Fruit fly (Drosophila melanogaster): ENCODE measurements around the gene CG12692.

Gene CG12692

dm6 chrX:4262661-4263060 lies 39.5 kb downstream of the CG12692 start (continued):
- TF ChIP-seq pnt (GFP tag; optimal IDR thresholded peaks at IDR 0.05) (peak; percentile 35), Sox102F (GFP tag; optimal IDR thresholded peaks at IDR 0.05) (peak; percentile 41), mirr (GFP tag; optimal IDR thresholded peaks at IDR 0.05) (no peak), bigmax (GFP tag; optimal IDR thresholded peaks at IDR 0.05) (no peak), CG4617 (GFP tag; optimal IDR thresholded peaks at IDR 0.05; ENCODE audit: borderline replicate concordance) (no peak), CG17829 (tag; optimal IDR thresholded peaks at IDR 0.05) (no peak), HLHmδ (GFP tag; optimal IDR thresholded peaks at IDR 0.05) (no peak), CG8359 (GFP tag; optimal IDR thresholded peaks at IDR 0.05; ENCODE audit: borderline replicate concordance) (no peak), CG1603 (tag; optimal IDR thresholded peaks at IDR 0.05) (peak; percentile 75), hbn (GFP tag; IDR thresholded peaks at IDR 0.05; ENCODE audit: partially characterized antibody) (no peak), CkIIα-i1 (GFP tag; IDR thresholded peaks at IDR 0.05) (no peak), hb (GFP tag; IDR thresholded peaks at IDR 0.05; ENCODE audit: partially characterized antibody) (no peak), en (GFP tag; optimal IDR thresholded peaks at IDR 0.05) (no peak), sob (GFP tag; IDR thresholded peaks at IDR 0.05) (0 out of 2 replicates have a peak, but pooled peaks have one; percentile 49), MBD-R2 (GFP tag; IDR thresholded peaks at IDR 0.05) (0 out of 2 replicates have a peak, but pooled peaks have one; percentile 22), CG32767 (GFP tag; IDR thresholded peaks at IDR 0.05) (no peak), CG12299 (tag; optimal IDR thresholded peaks at IDR 0.05) (peak; percentile 2), CG14667 (GFP tag; IDR thresholded peaks at IDR 0.05) (no peak), Deaf1 (tag; optimal IDR thresholded peaks at IDR 0.05) (peak; percentile 7), z (GFP tag; IDR thresholded peaks at IDR 0.05) (no peak), Nf-YA (GFP tag; IDR thresholded peaks at IDR 0.05) (no peak), danr (GFP tag; IDR thresholded peaks at IDR 0.05) (0 out of 2 replicates have a peak, but pooled peaks have one; percentile 7), vfl (GFP tag; optimal IDR thresholded peaks at IDR 0.05) (no peak), CG11723 (GFP tag; optimal IDR thresholded peaks at IDR 0.05) (no peak), CG15073 (GFP tag; optimal IDR thresholded peaks at IDR 0.05) (no peak), CG1602 (GFP tag; optimal IDR thresholded peaks at IDR 0.05) (no peak), dm (GFP tag; optimal IDR thresholded peaks at IDR 0.05) (no peak), Lpt (GFP tag; optimal IDR thresholded peaks at IDR 0.05) (no peak), CG9797 (GFP tag; optimal IDR thresholded peaks at IDR 0.05) (no peak), Hr51 (GFP tag; optimal IDR thresholded peaks at IDR 0.05) (peak in 1 of 2 experiments; percentile 38), gro (GFP tag; optimal IDR thresholded peaks at IDR 0.05) (no peak), Meics (GFP tag; optimal IDR thresholded peaks at IDR 0.05) (peak; percentile 65), Lim3 (GFP tag; IDR thresholded peaks at IDR 0.05) (no peak), Taf1 (GFP tag; IDR thresholded peaks at IDR 0.05) (no peak; the same call in 1 of the 2 replicates), Neu2 (GFP tag; optimal IDR thresholded peaks at IDR 0.05; ENCODE audit: borderline replicate concordance) (no peak), CG15514 (GFP tag; optimal IDR thresholded peaks at IDR 0.05) (peak; percentile 36), CG1529 (GFP tag; optimal IDR thresholded peaks at IDR 0.05) (peak; percentile 22), abd-A (tag; optimal IDR thresholded peaks at IDR 0.05) (peak; percentile 57), CG2199 (GFP tag; IDR thresholded peaks at IDR 0.05) (no peak), CG2202 (tag; optimal IDR thresholded peaks at IDR 0.05) (no peak), CG9609 (GFP tag; optimal IDR thresholded peaks at IDR 0.05) (peak; percentile 16), sisA (GFP tag; IDR thresholded peaks at IDR 0.05) (peak; percentile 57), CG7786 (GFP tag; optimal IDR thresholded peaks at IDR 0.05) (peak; percentile 36), CG18262 (tag; optimal IDR thresholded peaks at IDR 0.05) (peak; percentile 43), ap (GFP tag; IDR thresholded peaks at IDR 0.05) (no peak), Hmx (GFP tag; optimal IDR thresholded peaks at IDR 0.05) (no peak), maf-S (GFP tag; optimal IDR thresholded peaks at IDR 0.05) (peak; percentile 4), salm (tag; optimal IDR thresholded peaks at IDR 0.05) (no peak), CG10267 (tag; optimal IDR thresholded peaks at IDR 0.05) (peak; percentile 16), sug (tag; optimal IDR thresholded peaks at IDR 0.05) (no peak), CG1233 (GFP tag; optimal IDR thresholded peaks at IDR 0.05) (peak; percentile 22)
